Fruit fly (Drosophila melanogaster) whole organism, prepupa: Measurements from ENCODE around the gene teq.
A peak's percentile ranks its signal among the peaks of the same experiment; 100 is the strongest.

Experiments
- CG10631 ChIP-seq: fragments of 200-800 bp; sonication (Bioruptor generic); optimal IDR thresholded peaks from 2 replicates; lab custom pipeline; 2016; ENCODE audit warnings: missing biosample characterization, missing genetic modification characterization
- CG11294 ChIP-seq: fragments of 200-800 bp; sonication (Bioruptor generic); IDR thresholded peaks from 2 replicates; pipeline ENCODE4 v1.3.6; 2022; ENCODE audit warnings: missing biosample characterization, missing genetic modification characterization
- CG11762 ChIP-seq: fragments of 200-800 bp; sonication (Bioruptor generic); optimal IDR thresholded peaks from 3 replicates; lab custom pipeline; 2016; ENCODE audit warnings: missing biosample characterization, missing genetic modification characterization; ENCODE audit not compliant: insufficient read depth
- CG11902 ChIP-seq: fragments of 200-800 bp; sonication (Bioruptor generic); optimal IDR thresholded peaks from 3 replicates; lab custom pipeline; 2016; ENCODE audit warnings: missing biosample characterization, missing genetic modification characterization
- CG3032 ChIP-seq: fragments of 200-800 bp; optimal IDR thresholded peaks from 2 replicates; lab custom pipeline; 2019; ENCODE audit warnings: missing biosample characterization, mild to moderate bottlenecking, missing genetic modification characterization, moderate library complexity
- CG32006 ChIP-seq: fragments of 200-800 bp; sonication (Bioruptor generic); optimal IDR thresholded peaks from 3 replicates; lab custom pipeline; 2017; ENCODE audit warnings: missing biosample characterization, mild to moderate bottlenecking, missing genetic modification characterization
- CG3919 ChIP-seq: fragments of 200-800 bp; sonication (Bioruptor generic); optimal IDR thresholded peaks from 3 replicates; lab custom pipeline; 2016; ENCODE audit warnings: missing biosample characterization, missing genetic modification characterization
- CG4318 ChIP-seq: fragments of 200-800 bp; sonication (Bioruptor generic); optimal IDR thresholded peaks from 3 replicates; lab custom pipeline; 2017; ENCODE audit warnings: missing biosample characterization, mild to moderate bottlenecking, missing genetic modification characterization
- CG6163 ChIP-seq: fragments of 200-800 bp; sonication (Bioruptor generic); IDR thresholded peaks from 3 replicates; pipeline ENCODE4 v1.3.6; 2022; ENCODE audit warnings: missing biosample characterization, missing genetic modification characterization
- CG6276 ChIP-seq: fragments of 200-800 bp; sonication (Bioruptor generic); optimal IDR thresholded peaks from 2 replicates; lab custom pipeline; 2017; ENCODE audit warnings: missing biosample characterization, mild to moderate bottlenecking, missing genetic modification characterization
- CG6792 ChIP-seq: fragments of 200-800 bp; sonication (Bioruptor generic); optimal IDR thresholded peaks from 3 replicates; lab custom pipeline; 2016; ENCODE audit warnings: missing biosample characterization, missing genetic modification characterization
- CG6854 ChIP-seq: fragments of 200-800 bp; sonication (Bioruptor generic); optimal IDR thresholded peaks from 2 replicates; lab custom pipeline; 2017; ENCODE audit warnings: missing biosample characterization, mild to moderate bottlenecking, missing genetic modification characterization
- CG8319 ChIP-seq: fragments of 200-800 bp; sonication (Bioruptor generic); optimal IDR thresholded peaks from 3 replicates; lab custom pipeline; 2016; ENCODE audit warnings: missing biosample characterization, missing genetic modification characterization
- Eip75B ChIP-seq: fragments of 200-800 bp; sonication (Bioruptor generic); optimal IDR thresholded peaks from 3 replicates; lab custom pipeline; 2016; ENCODE audit warnings: missing biosample characterization, missing genetic modification characterization
- Eip78C ChIP-seq: fragments of 200-800 bp; sonication (Bioruptor generic); peaks from one replicate; lab custom pipeline; 2016; ENCODE audit warnings: missing biosample characterization, missing genetic modification characterization
- Eip93F ChIP-seq: fragments of 200-800 bp; sonication (Bioruptor generic); optimal IDR thresholded peaks from 2 replicates; lab custom pipeline; 2016; ENCODE audit warnings: missing biosample characterization, mild to moderate bottlenecking, missing genetic modification characterization
- Gug ChIP-seq: fragments of 200-800 bp; sonication (Bioruptor generic); IDR thresholded peaks from 2 replicates; pipeline ENCODE4 v1.3.6; 2022; ENCODE audit warnings: missing biosample characterization, missing genetic modification characterization
- Hr39 ChIP-seq: fragments of 200-800 bp; sonication (Bioruptor generic); optimal IDR thresholded peaks from 2 replicates; lab custom pipeline; 2016; ENCODE audit warnings: missing biosample characterization, missing genetic modification characterization
- Lpt ChIP-seq: fragments of 200-800 bp; sonication (Bioruptor generic); optimal IDR thresholded peaks from 3 replicates; lab custom pipeline; 2016; ENCODE audit warnings: missing biosample characterization, missing genetic modification characterization
- Met ChIP-seq: fragments of 200-800 bp; sonication (Bioruptor generic); optimal IDR thresholded peaks from 3 replicates; lab custom pipeline; 2016; ENCODE audit warnings: missing biosample characterization, missing genetic modification characterization
- OdsH ChIP-seq: fragments of 200-800 bp; sonication (Bioruptor generic); optimal IDR thresholded peaks from 3 replicates; lab custom pipeline; 2016; ENCODE audit warnings: missing biosample characterization, missing genetic modification characterization
- Smox ChIP-seq: fragments of 200-800 bp; sonication (Bioruptor generic); optimal IDR thresholded peaks from 3 replicates; lab custom pipeline; 2016; ENCODE audit warnings: missing biosample characterization, missing genetic modification characterization
- Sox102F ChIP-seq: fragments of 200-800 bp; sonication (Bioruptor generic); optimal IDR thresholded peaks from 2 replicates; lab custom pipeline; 2016; ENCODE audit warnings: missing biosample characterization, mild to moderate bottlenecking, missing genetic modification characterization
- Sox15 ChIP-seq: fragments of 200-800 bp; sonication (Bioruptor generic); optimal IDR thresholded peaks from 3 replicates; lab custom pipeline; 2016; ENCODE audit warnings: missing biosample characterization, missing genetic modification characterization
- cyc ChIP-seq: fragments of 200-800 bp; sonication (Bioruptor generic); optimal IDR thresholded peaks from 3 replicates; lab custom pipeline; 2016; ENCODE audit warnings: missing biosample characterization, missing genetic modification characterization
- dac ChIP-seq: fragments of 200-800 bp; sonication (Bioruptor generic); optimal IDR thresholded peaks from 2 replicates; lab custom pipeline; 2017; ENCODE audit warnings: missing biosample characterization, mild to moderate bottlenecking, missing genetic modification characterization
- dsx ChIP-seq: fragments of 200-800 bp; optimal IDR thresholded peaks from 3 replicates; lab custom pipeline; 2019; ENCODE audit warnings: missing biosample characterization, mild to moderate bottlenecking, missing genetic modification characterization, moderate library complexity; ENCODE audit not compliant: poor library complexity, severe bottlenecking
- fd59A ChIP-seq: fragments of 200-800 bp; sonication (Bioruptor generic); optimal IDR thresholded peaks from 2 replicates; lab custom pipeline; 2017; ENCODE audit warnings: missing biosample characterization, mild to moderate bottlenecking, missing genetic modification characterization, missing genetic modification reagents
- net ChIP-seq: fragments of 200-800 bp; sonication (Bioruptor generic); optimal IDR thresholded peaks from 3 replicates; lab custom pipeline; 2016; ENCODE audit warnings: missing biosample characterization, missing genetic modification characterization
- pdm3 ChIP-seq: fragments of 200-800 bp; sonication (Bioruptor generic); optimal IDR thresholded peaks from 3 replicates; lab custom pipeline; 2016; ENCODE audit warnings: missing biosample characterization, missing genetic modification characterization
- salr ChIP-seq, 2 experiments: fragments of 200-800 bp; sonication (Bioruptor generic); optimal IDR thresholded peaks; 3 replicates each; lab custom pipeline; 2016 to 2018; ENCODE audit warnings: missing biosample characterization in 2 of 2, missing genetic modification characterization in 2 of 2, mild to moderate bottlenecking in 1 of 2
- ss ChIP-seq, 2 experiments: fragments of 200-800 bp; sonication (Bioruptor generic); optimal IDR thresholded peaks; 2 replicates in 1 of 2; 3 replicates in 1 of 2; lab custom pipeline; 2017 to 2018; ENCODE audit warnings: mild to moderate bottlenecking in 2 of 2, missing biosample characterization in 2 of 2, missing genetic modification characterization in 2 of 2, moderate library complexity in 1 of 2
- svp ChIP-seq: fragments of 200-800 bp; sonication (Bioruptor generic); peaks from one replicate; lab custom pipeline; 2016; ENCODE audit warnings: missing biosample characterization, missing genetic modification characterization
- vri ChIP-seq: fragments of 200-800 bp; sonication (Bioruptor generic); optimal IDR thresholded peaks from 3 replicates; lab custom pipeline; 2016; ENCODE audit warnings: missing biosample characterization, mild to moderate bottlenecking, missing genetic modification characterization

teq gene

dm6 chr3L:9033999-9034626 is 40.3 kb upstream of the teq start (continued):
- TF ChIP-seq net (GFP tag; lab: Kevin White, UChicago) (peak; percentile 23), Eip78C (GFP tag; lab: Kevin White, UChicago) (peak; percentile 86), CG32006 (GFP tag; lab: Kevin White, UChicago) (peak; percentile 16), CG6792 (peak; percentile 33), CG3032 (tag; lab: Kevin White, UChicago) (no peak), Lpt (GFP tag; lab: Kevin White, UChicago) (no peak), CG3919 (peak; percentile 84), CG4318 (GFP tag; lab: Kevin White, UChicago) (no peak), pdm3 (GFP tag; lab: Kevin White, UChicago) (peak; percentile 44), CG11762 (GFP tag; lab: Kevin White, UChicago) (peak; percentile 64), CG6163 (GFP tag; lab: Robert Waterston, UW) (peak; percentile 84), CG6854 (GFP tag; lab: Kevin White, UChicago) (peak; percentile 63), Met (GFP tag; lab: Kevin White, UChicago) (peak; percentile 72), Eip75B (GFP tag; lab: Kevin White, UChicago) (no peak)

dm6 chr3L:9037608-9038007 is 36.8 kb upstream of the teq start:
- TF ChIP-seq CG11762 (GFP tag; lab: Kevin White, UChicago) (no peak), OdsH (no peak), dsx (no peak), dac (GFP tag; lab: Kevin White, UChicago) (no peak), CG8319 (GFP tag; lab: Kevin White, UChicago) (no peak), svp (GFP tag; lab: Kevin White, UChicago) (no peak), Sox15 (GFP tag; lab: Kevin White, UChicago) (no peak), cyc (no peak), fd59A (GFP tag; lab: Kevin White, UChicago) (no peak), CG11902 (GFP tag; lab: Kevin White, UChicago) (no peak), Met (GFP tag; lab: Kevin White, UChicago) (no peak)

DNA sequence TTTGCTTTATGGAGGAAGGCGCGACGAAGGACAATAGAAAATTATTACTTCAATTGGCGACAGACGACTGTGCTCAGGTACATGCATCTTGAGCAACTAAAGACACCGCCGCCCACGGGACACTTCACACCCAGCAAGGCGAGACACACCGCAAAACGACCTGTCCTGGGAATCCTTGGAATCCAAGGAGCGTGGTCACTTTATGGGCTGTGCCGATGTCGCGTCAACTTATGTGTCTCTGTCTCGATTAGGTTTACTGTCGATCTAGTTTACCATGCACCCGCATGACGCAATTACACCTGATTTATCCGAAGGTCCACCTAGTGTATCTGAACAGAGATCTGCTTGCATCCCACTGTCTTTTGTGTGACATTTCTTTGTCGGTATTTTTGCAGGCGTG is 35.3 kb upstream of the teq start:
- TF ChIP-seq Sox102F (GFP tag; lab: Kevin White, UChicago) (no peak), CG3032 (tag; lab: Kevin White, UChicago) (no peak), salr (GFP tag; optimal IDR thresholded peaks at IDR 0.05; lab: Kevin White, UChicago) (no peak), CG10631 (GFP tag; lab: Kevin White, UChicago) (no peak), vri (GFP tag; lab: Kevin White, UChicago) (no peak), Eip93F (GFP tag; lab: Kevin White, UChicago) (no peak), CG11902 (GFP tag; lab: Kevin White, UChicago) (no peak), net (GFP tag; lab: Kevin White, UChicago) (no peak), CG11294 (GFP tag; lab: Robert Waterston, UW) (no peak), OdsH (no peak), Lpt (GFP tag; lab: Kevin White, UChicago) (no peak), Smox (GFP tag; lab: Kevin White, UChicago) (no peak), CG6792 (no peak)

dm6 chr3L:9041042-9041477 is 33.4 kb upstream of the teq start, which contains the start of gene Doc1:
Gene Doc1 (plus strand): TSS chr3L:9041375.
- no peak for TF ChIP-seq CG6276 (GFP tag; lab: Kevin White, UChicago)
- TF ChIP-seq Gug (GFP tag; lab: Robert Waterston, UW), result no peak
- TF ChIP-seq CG6163 (GFP tag; lab: Robert Waterston, UW), result peak; percentile 23; the same call in 1 of the 3 replicates
- peak in 1 of 2 experiments; percentile 13 for TF ChIP-seq ss (GFP tag; optimal IDR thresholded peaks at IDR 0.05; lab: Kevin White, UChicago)
- peak; percentile 25 for TF ChIP-seq Eip78C (GFP tag; lab: Kevin White, UChicago)
- no peak for TF ChIP-seq Hr39 (GFP tag; lab: Kevin White, UChicago)
